Fruit fly (Drosophila melanogaster) whole organism, wandering third instar larva: ENCODE measurements around the gene CG12241.

Source experiments
- Abd-B ChIP-seq: fragments of >200 bp; optimal IDR thresholded peaks from 2 replicates; lab custom pipeline; 2017; ENCODE audit warnings: missing biosample characterization, missing genetic modification characterization
- CG32264 ChIP-seq: fragments of 200-800 bp; sonication (Bioruptor generic); optimal IDR thresholded peaks from 2 replicates; lab custom pipeline; 2016; ENCODE audit warnings: missing biosample characterization, missing genetic modification characterization
- CG9705 ChIP-seq: fragments of 200-800 bp; sonication (Bioruptor generic); optimal IDR thresholded peaks from 2 replicates; lab custom pipeline; 2018; ENCODE audit warnings: missing biosample characterization, mild to moderate bottlenecking, missing genetic modification characterization
- CrebA ChIP-seq: fragments of 200-800 bp; sonication (Bioruptor generic); optimal IDR thresholded peaks from 2 replicates; lab custom pipeline; 2016; ENCODE audit warnings: missing biosample characterization, mild to moderate bottlenecking, missing genetic modification characterization, borderline replicate concordance
- Dif ChIP-seq: fragments of 200-275, 200-300 bp; sonication (Bioruptor generic); optimal IDR thresholded peaks from 2 replicates; lab custom pipeline; 2018; ENCODE audit warnings: missing biosample characterization, missing genetic modification characterization; ENCODE audit not compliant: partially characterized antibody
- GATAd ChIP-seq: sonication (Bioruptor generic); optimal IDR thresholded peaks from 2 replicates; lab custom pipeline; 2016; ENCODE audit warnings: missing biosample characterization, missing genetic modification characterization
- HLH106 ChIP-seq: fragments of 200-800 bp; optimal IDR thresholded peaks from 3 replicates; lab custom pipeline; 2019; ENCODE audit warnings: missing biosample characterization, mild to moderate bottlenecking, missing genetic modification characterization, moderate library complexity
- Hr83 ChIP-seq: fragments of 200-300 bp; sonication (Bioruptor generic); optimal IDR thresholded peaks from 2 replicates; lab custom pipeline; 2016; ENCODE audit warnings: missing biosample characterization, mild to moderate bottlenecking, missing genetic modification characterization, moderate library complexity; ENCODE audit not compliant: poor library complexity, severe bottlenecking
- Jra ChIP-seq: sonication (Bioruptor generic); optimal IDR thresholded peaks from 2 replicates; lab custom pipeline; 2016; ENCODE audit warnings: missing biosample characterization, missing genetic modification characterization
- Mio ChIP-seq: sonication (Bioruptor generic); optimal IDR thresholded peaks from 2 replicates; lab custom pipeline; 2016; ENCODE audit warnings: missing biosample characterization, missing genetic modification characterization
- N ChIP-seq: fragments of >200 bp; optimal IDR thresholded peaks from 2 replicates; lab custom pipeline; 2018; ENCODE audit warnings: missing biosample characterization, missing external identifiers, missing genetic modification characterization
- OdsH ChIP-seq: fragments of 200-800 bp; sonication (Bioruptor generic); optimal IDR thresholded peaks from 2 replicates; lab custom pipeline; 2016; ENCODE audit warnings: missing biosample characterization, mild to moderate bottlenecking, missing genetic modification characterization
- Rel ChIP-seq, 2 experiments: fragments of 200-800 bp; sonication (Bioruptor generic) in 1 of 2; optimal IDR thresholded peaks; 2 replicates in 1 of 2; 3 replicates in 1 of 2; lab custom pipeline; 2016 to 2019; ENCODE audit warnings: mild to moderate bottlenecking in 2 of 2, missing biosample characterization in 2 of 2, missing genetic modification characterization in 2 of 2, moderate library complexity in 1 of 2
- Sp1 ChIP-seq: fragments of 200-800 bp; sonication (Bioruptor generic); optimal IDR thresholded peaks from 3 replicates; lab custom pipeline; 2019; ENCODE audit warnings: missing biosample characterization, mild to moderate bottlenecking, missing genetic modification characterization, moderate library complexity
- Vsx2 ChIP-seq: fragments of 200-300, 225-300 bp; sonication (Bioruptor generic); optimal IDR thresholded peaks from 2 replicates; lab custom pipeline; 2018; ENCODE audit warnings: missing biosample characterization, missing genetic modification characterization; ENCODE audit not compliant: partially characterized antibody
- br ChIP-seq: fragments of 200-800 bp; sonication (Bioruptor generic); optimal IDR thresholded peaks from 2 replicates; lab custom pipeline; 2016; ENCODE audit warnings: missing biosample characterization, missing genetic modification characterization
- brk ChIP-seq: fragments of 200-800 bp; sonication (Bioruptor generic); optimal IDR thresholded peaks from 2 replicates; lab custom pipeline; 2016; ENCODE audit warnings: missing biosample characterization, mild to moderate bottlenecking, missing genetic modification characterization
- dl ChIP-seq, 2 experiments: fragments of 175-275, 200-275 bp in 1 of 2; fragments of 200-275 bp in 1 of 2; sonication (Bioruptor generic); optimal IDR thresholded peaks; lab custom pipeline; 2018; ENCODE audit warnings: mild to moderate bottlenecking in 2 of 2, missing biosample characterization in 2 of 2, missing genetic modification characterization in 2 of 2, moderate library complexity in 2 of 2; ENCODE audit not compliant: partially characterized antibody in 2 of 2, insufficient read depth in 1 of 2
- dmrt93B ChIP-seq: fragments of 200-800 bp; sonication (Bioruptor generic); optimal IDR thresholded peaks from 2 replicates; lab custom pipeline; 2018; ENCODE audit warnings: missing biosample characterization, mild to moderate bottlenecking, missing genetic modification characterization
- dsf ChIP-seq: sonication (Bioruptor generic); optimal IDR thresholded peaks from 2 replicates; lab custom pipeline; 2016; ENCODE audit warnings: missing biosample characterization, missing genetic modification characterization, borderline replicate concordance
- ey ChIP-seq: fragments of 200-800 bp; sonication (Bioruptor generic); optimal IDR thresholded peaks from 2 replicates; lab custom pipeline; 2016; ENCODE audit warnings: missing biosample characterization, missing genetic modification characterization
- foxo ChIP-seq, 2 experiments: fragments of 200-800 bp; sonication (Bioruptor generic); optimal IDR thresholded peaks; 2 replicates in 1 of 2; 3 replicates in 1 of 2; lab custom pipeline; 2016 to 2017; ENCODE audit warnings: missing biosample characterization in 2 of 2, missing genetic modification characterization in 2 of 2
- h ChIP-seq: fragments of 200-800 bp; sonication (Bioruptor generic); optimal IDR thresholded peaks from 3 replicates; lab custom pipeline; 2016; ENCODE audit warnings: missing biosample characterization, mild to moderate bottlenecking, missing genetic modification characterization
- jim ChIP-seq: fragments of 175-275, 200-325 bp; sonication (Bioruptor generic); optimal IDR thresholded peaks from 2 replicates; lab custom pipeline; 2016; ENCODE audit warnings: missing biosample characterization, mild to moderate bottlenecking, missing genetic modification characterization
- pan ChIP-seq: fragments of >200 bp; optimal IDR thresholded peaks from 2 replicates; lab custom pipeline; 2017
- psq ChIP-seq: fragments of 200-800 bp; sonication (Bioruptor generic); optimal IDR thresholded peaks from 3 replicates; lab custom pipeline; 2017; ENCODE audit warnings: missing biosample characterization, mild to moderate bottlenecking, missing genetic modification characterization, moderate library complexity
- rgr ChIP-seq: fragments of 200-800 bp; sonication (Bioruptor generic); optimal IDR thresholded peaks from 3 replicates; lab custom pipeline; 2016; ENCODE audit warnings: missing biosample characterization, mild to moderate bottlenecking, missing genetic modification characterization
- sv ChIP-seq: fragments of 200-800 bp; sonication (Bioruptor generic); optimal IDR thresholded peaks from 3 replicates; lab custom pipeline; 2016; ENCODE audit warnings: missing biosample characterization, missing genetic modification characterization
- tai ChIP-seq: sonication (Bioruptor generic); optimal IDR thresholded peaks from 2 replicates; lab custom pipeline; 2016; ENCODE audit warnings: missing biosample characterization, missing genetic modification characterization
- usp ChIP-seq: fragments of >200 bp; optimal IDR thresholded peaks from 2 replicates; lab custom pipeline; 2017; ENCODE audit warnings: missing biosample characterization, missing genetic modification characterization

CG12241 gene

dm6 chr3R:15218824-15219576, at the start of gene CG12241, which contains the start of gene SIDL:
CG12241 (plus strand) TSS chr3R:15219256.
SIDL (minus strand) TSS chr3R:15218874.
- TF ChIP-seq CG9705 (GFP tag; lab: Kevin White, UChicago) (peak; percentile 72), Vsx2 (no peak), foxo (GFP tag; optimal IDR thresholded peaks at IDR 0.05; lab: Kevin White, UChicago) (peak; percentile 28 to 94), dsf (no peak), Dif (GFP tag; lab: Kevin White, UChicago) (no peak), h (peak; percentile 95), tai (no peak), Mio (GFP tag; lab: Kevin White, UChicago) (peak; percentile 41), Sp1 (peak; percentile 75), CG32264 (GFP tag; lab: Kevin White, UChicago) (peak; percentile 83), HLH106 (tag; lab: Kevin White, UChicago) (peak; percentile 94), ey (GFP tag; lab: Kevin White, UChicago) (peak; percentile 77), Rel (GFP tag; optimal IDR thresholded peaks at IDR 0.05; lab: Kevin White, UChicago) (no peak), Rel (tag; optimal IDR thresholded peaks at IDR 0.05; lab: Kevin White, UChicago) (peak; percentile 74), sv (peak; percentile 63), GATAd (GFP tag; lab: Kevin White, UChicago) (peak; percentile 9), jim (GFP tag; lab: Kevin White, UChicago) (no peak), OdsH (GFP tag; lab: Kevin White, UChicago) (peak; percentile 62), psq (GFP tag; lab: Kevin White, UChicago) (peak; percentile 67), Hr83 (GFP tag; lab: Kevin White, UChicago) (no peak), rgr (GFP tag; lab: Kevin White, UChicago) (peak; percentile 71), br (GFP tag; lab: Kevin White, UChicago) (no peak), pan (lab: Kevin White, UChicago) (no peak)

dm6 chr3R:15177230-15177629, 41.8 kb upstream of the CG12241 start:
- TF ChIP-seq Hr83 (GFP tag; lab: Kevin White, UChicago) (no peak), CG32264 (GFP tag; lab: Kevin White, UChicago) (no peak), Jra (GFP tag; lab: Kevin White, UChicago) (no peak), h (no peak), Dif (GFP tag; lab: Kevin White, UChicago) (no peak), dsf (no peak), foxo (GFP tag; optimal IDR thresholded peaks at IDR 0.05; lab: Kevin White, UChicago) (no peak), GATAd (GFP tag; lab: Kevin White, UChicago) (no peak), dmrt93B (GFP tag; lab: Kevin White, UChicago) (no peak), br (GFP tag; lab: Kevin White, UChicago) (no peak), CrebA (GFP tag; lab: Kevin White, UChicago) (no peak)

- TF ChIP-seq Hr83 (GFP tag; lab: Kevin White, UChicago) (no peak), Abd-B (GFP tag; lab: Kevin White, UChicago) (no peak), dl (GFP tag; optimal IDR thresholded peaks at IDR 0.05; lab: Kevin White, UChicago; ENCODE audit: insufficient read depth in 1 of 2, partially characterized antibody in 2 of 2) (no peak), Rel (GFP tag; optimal IDR thresholded peaks at IDR 0.05; lab: Kevin White, UChicago) (no peak), Rel (tag; optimal IDR thresholded peaks at IDR 0.05; lab: Kevin White, UChicago) (no peak), brk (no peak), OdsH (GFP tag; lab: Kevin White, UChicago) (no peak), N (GFP tag; lab: Kevin White, UChicago) (no peak), Vsx2 (no peak), pan (lab: Kevin White, UChicago) (no peak), HLH106 (tag; lab: Kevin White, UChicago) (no peak), GATAd (GFP tag; lab: Kevin White, UChicago) (no peak), CG32264 (GFP tag; lab: Kevin White, UChicago) (no peak), dmrt93B (GFP tag; lab: Kevin White, UChicago) (no peak), h (no peak), usp (GFP tag; lab: Kevin White, UChicago) (no peak), rgr (GFP tag; lab: Kevin White, UChicago) (no peak), ey (GFP tag; lab: Kevin White, UChicago) (no peak), dsf (no peak), CrebA (GFP tag; lab: Kevin White, UChicago) (no peak)
Observed at dm6 chr3R:15181467-15181866, 37.6 kb upstream of the CG12241 start, which contains the start of gene Mf. Mf (minus strand) TSS chr3R:15181510.
